Worm (Caenorhabditis elegans) whole organism, young adult: ENCODE data around the gene cdc-25.4.

Experiments used
- B0035.1 ChIP-seq: sonication (generic microtip); optimal IDR thresholded peaks from 2 replicates; lab custom pipeline; 2016; ENCODE audit warnings: missing genetic modification characterization, mild to moderate bottlenecking, missing compliant biosample characterization, missing genotype, missing genetic modification reagents
- C06A6.2 ChIP-seq: fragments of 200-800 bp; sonication (Bioruptor generic); conservative IDR thresholded peaks from 2 replicates; pipeline ENCODE4 v1.3.6; 2022; ENCODE audit warnings: missing genetic modification characterization, missing compliant biosample characterization
- F22D6.2 ChIP-seq: sonication (generic microtip); optimal IDR thresholded peaks from 2 replicates; lab custom pipeline; 2016; ENCODE audit warnings: mild to moderate bottlenecking, missing genetic modification characterization, missing compliant biosample characterization
- K12H6.12 ChIP-seq: fragments of 200-800 bp; sonication (Bioruptor generic); optimal IDR thresholded peaks from 2 replicates; lab custom pipeline; 2018; ENCODE audit warnings: mild to moderate bottlenecking, missing genetic modification characterization, missing compliant biosample characterization
- T26A5.8 ChIP-seq: sonication (generic microtip); optimal IDR thresholded peaks from 2 replicates; lab custom pipeline; 2016; ENCODE audit warnings: missing genetic modification characterization, missing compliant biosample characterization
- Y56A3A.18 ChIP-seq: fragments of 200-800 bp; sonication (Bioruptor generic); IDR thresholded peaks from 2 replicates; pipeline ENCODE4 v1.3.6; 2022; ENCODE audit warnings: missing genetic modification reagents, missing genetic modification characterization, missing compliant biosample characterization
- Y67H2A.10 ChIP-seq: fragments of 200-800 bp; sonication (Bioruptor generic); conservative IDR thresholded peaks from 2 replicates; pipeline ENCODE4 v1.3.6; 2022; ENCODE audit warnings: missing genetic modification reagents, missing genetic modification characterization, missing compliant biosample characterization
- Y79H2A.3 ChIP-seq: fragments of 200-800 bp; sonication (Bioruptor generic); conservative IDR thresholded peaks from 2 replicates; pipeline ENCODE4 v1.3.6; 2022; ENCODE audit warnings: missing genetic modification reagents, missing genetic modification characterization, missing compliant biosample characterization
- atf-7 ChIP-seq: sonication (generic microtip); optimal IDR thresholded peaks from 2 replicates; lab custom pipeline; 2017; ENCODE audit warnings: mild to moderate bottlenecking, missing genetic modification characterization, missing compliant biosample characterization
- attf-6 ChIP-seq: fragments of 200-800 bp; sonication (Bioruptor generic); IDR thresholded peaks from 2 replicates; pipeline ENCODE4 v1.3.6; 2022; ENCODE audit warnings: missing genetic modification reagents, missing genetic modification characterization, missing compliant biosample characterization
- bed-1 ChIP-seq: fragments of 200-800 bp; sonication (Bioruptor generic); IDR thresholded peaks from 2 replicates; pipeline ENCODE4 v1.3.6; 2022; ENCODE audit warnings: missing genetic modification reagents, missing genetic modification characterization, missing compliant biosample characterization
- bed-2 ChIP-seq: fragments of 200-800 bp; sonication (Bioruptor generic); IDR thresholded peaks from 2 replicates; pipeline ENCODE4 v1.3.6; 2022; ENCODE audit warnings: missing genetic modification reagents, missing genetic modification characterization, missing compliant biosample characterization
- ceh-58 ChIP-seq: fragments of 200-800 bp; sonication (Bioruptor generic); IDR thresholded peaks from 2 replicates; pipeline ENCODE4 v1.3.6; 2022; ENCODE audit warnings: missing genetic modification characterization, missing compliant biosample characterization
- dox-1 ChIP-seq: fragments of 200-800 bp; sonication (Bioruptor generic); IDR thresholded peaks from 2 replicates; pipeline ENCODE4 v1.3.6; 2022; ENCODE audit warnings: missing genetic modification reagents, missing genetic modification characterization, missing compliant biosample characterization
- dpl-1 ChIP-seq: fragments of 150-350 bp; optimal IDR thresholded peaks from 2 replicates; lab custom pipeline; 2014; ENCODE audit warnings: missing biosample characterization, missing genetic modification reagents, missing genetic modification characterization
- efl-1 ChIP-seq: fragments of 150-350 bp; optimal IDR thresholded peaks from 2 replicates; lab custom pipeline; 2014; ENCODE audit warnings: missing biosample characterization, missing genetic modification reagents, missing genetic modification characterization
- egrh-3 ChIP-seq: fragments of 200-800 bp; sonication (Bioruptor generic); IDR thresholded peaks from 2 replicates; pipeline ENCODE4 v1.3.6; 2022; ENCODE audit warnings: missing genetic modification reagents, missing genetic modification characterization, missing compliant biosample characterization
- gei-17 ChIP-seq: fragments of 200-800 bp; sonication (Bioruptor generic); optimal IDR thresholded peaks from 2 replicates; lab custom pipeline; 2018; ENCODE audit warnings: mild to moderate bottlenecking, missing genetic modification characterization, missing compliant biosample characterization
- him-1 ChIP-seq: sonication (generic microtip); optimal IDR thresholded peaks from 2 replicates; lab custom pipeline; 2016; ENCODE audit warnings: missing genotype, missing genetic modification reagents, missing genetic modification characterization, missing compliant biosample characterization
- hmg-20 ChIP-seq: fragments of 200-800 bp; sonication (Bioruptor generic); IDR thresholded peaks from 2 replicates; pipeline ENCODE4 v1.3.6; 2022; ENCODE audit warnings: missing genetic modification reagents, missing genetic modification characterization, missing compliant biosample characterization
- hsf-1 ChIP-seq: fragments of 200-800 bp; sonication (Bioruptor generic); IDR thresholded peaks from 2 replicates; pipeline ENCODE4 v1.3.6; 2022; ENCODE audit warnings: missing genetic modification reagents, missing genetic modification characterization, missing compliant biosample characterization
- lag-1 ChIP-seq: fragments of 200-800 bp; sonication (Bioruptor generic); IDR thresholded peaks from 2 replicates; pipeline ENCODE4 v1.3.6; 2022; ENCODE audit warnings: missing genetic modification reagents, missing genetic modification characterization, missing compliant biosample characterization
- let-526 ChIP-seq: fragments of 200-800 bp; sonication (Bioruptor generic); IDR thresholded peaks from 2 replicates; pipeline ENCODE4 v1.3.6; 2022; ENCODE audit warnings: missing genetic modification reagents, missing genetic modification characterization, missing compliant biosample characterization
- madf-8 ChIP-seq: fragments of 200-800 bp; sonication (Bioruptor generic); conservative IDR thresholded peaks from 2 replicates; pipeline ENCODE4 v1.3.6; 2022; ENCODE audit warnings: missing genetic modification reagents, missing genetic modification characterization, missing compliant biosample characterization
- mxl-1 ChIP-seq: sonication (generic microtip); optimal IDR thresholded peaks from 2 replicates; lab custom pipeline; 2016; ENCODE audit warnings: missing genetic modification characterization, missing compliant biosample characterization
- nfya-1 ChIP-seq: sonication (generic microtip); optimal IDR thresholded peaks from 2 replicates; lab custom pipeline; 2017; ENCODE audit warnings: antibody characterized with exemption, missing compliant biosample characterization, missing genetic modification characterization, borderline replicate concordance; ENCODE audit not compliant: insufficient read depth
- nhr-120 ChIP-seq: fragments of 200-800 bp; sonication (Bioruptor generic); IDR thresholded peaks from 2 replicates; pipeline ENCODE4 v1.3.6; 2022; ENCODE audit warnings: missing genetic modification characterization, missing compliant biosample characterization
- rec-8 ChIP-seq, 2 experiments: sonication (generic microtip); optimal IDR thresholded peaks; 2 replicates each; lab custom pipeline; 2016; ENCODE audit warnings: mild to moderate bottlenecking in 2 of 2, missing genetic modification characterization in 2 of 2, missing genetic modification reagents in 2 of 2, missing genotype in 2 of 2, missing biosample characterization in 1 of 2, missing compliant biosample characterization in 1 of 2, moderate library complexity in 1 of 2
- rpc-1 ChIP-seq, 2 experiments: fragments of 150-350 bp in 1 of 2; sonication (generic microtip) in 1 of 2; optimal IDR thresholded peaks; 2 replicates each; lab custom pipeline; 2014 to 2018; ENCODE audit warnings: missing biosample characterization in 1 of 2, missing genetic modification characterization in 1 of 2, missing genetic modification reagents in 1 of 2, missing genotype in 1 of 2
- tbx-9 ChIP-seq: sonication (generic microtip); optimal IDR thresholded peaks from 2 replicates; lab custom pipeline; 2016; ENCODE audit warnings: borderline replicate concordance, missing genetic modification characterization, inconsistent platforms, missing compliant biosample characterization
- tlf-1 ChIP-seq: fragments of 200-800 bp; sonication (Bioruptor generic); optimal IDR thresholded peaks from 2 replicates; lab custom pipeline; 2018; ENCODE audit warnings: mild to moderate bottlenecking, missing genetic modification characterization, missing compliant biosample characterization
- unc-130 ChIP-seq: sonication (generic microtip); optimal IDR thresholded peaks from 2 replicates; lab custom pipeline; 2016; ENCODE audit warnings: missing genetic modification reagents, missing genetic modification characterization, missing compliant biosample characterization
- ztf-26 ChIP-seq: sonication (generic microtip); optimal IDR thresholded peaks from 2 replicates; lab custom pipeline; 2017; ENCODE audit warnings: missing genetic modification characterization, missing compliant biosample characterization
- ztf-28 ChIP-seq: fragments of 200-800 bp; sonication (Bioruptor generic); IDR thresholded peaks from 2 replicates; pipeline ENCODE4 v1.3.6; 2022; ENCODE audit warnings: missing genetic modification reagents, missing genetic modification characterization, missing compliant biosample characterization
- ztf-3 ChIP-seq: fragments of 200-800 bp; sonication (Bioruptor generic); optimal IDR thresholded peaks from 2 replicates; lab custom pipeline; 2018; ENCODE audit warnings: mild to moderate bottlenecking, missing genetic modification characterization, missing compliant biosample characterization

The cdc-25.4 gene

ce11 chrII:10197091-10197675, 7.9 kb upstream of the cdc-25.4 start, which contains the start of gene R05H5.3 (continued):
- no peak for TF ChIP-seq let-526
- no peak for TF ChIP-seq T26A5.8 (tag; lab: Kevin White, UChicago)
- no peak for TF ChIP-seq C06A6.2
- TF ChIP-seq dpl-1 (GFP tag; lab: Kevin White, UChicago) = peak; percentile 91
- no peak for TF ChIP-seq nhr-120 (GFP tag; lab: Robert Waterston, UW)
- TF ChIP-seq madf-8 (GFP tag; lab: Robert Waterston, UW) = peak; percentile 91
- TF ChIP-seq K12H6.12 = no peak
- TF ChIP-seq F22D6.2 (tag; lab: Kevin White, UChicago) = no peak

- TF ChIP-seq hsf-1 (GFP tag; lab: Robert Waterston, UW) (no peak), Y56A3A.18 (no peak), hmg-20 (GFP tag; lab: Robert Waterston, UW) (no peak), tlf-1 (GFP tag; lab: Kevin White, UChicago) (no peak), Y67H2A.10 (GFP tag; lab: Robert Waterston, UW) (no peak)
Measured at ce11 chrII:10194605-10195004, 5.3 kb upstream of the cdc-25.4 start, which contains the start of gene srb-6. srb-6 (plus strand) TSS chrII:10194905.

ce11 chrII:10192207-10192606, 2.9 kb upstream of the cdc-25.4 start, which contains the start of gene R05H5.7:
R05H5.7 (plus strand) TSS chrII:10192507.
- no peak for TF ChIP-seq tbx-9 (tag; lab: Kevin White, UChicago)
- TF ChIP-seq ztf-26 (tag; lab: Kevin White, UChicago) = no peak
- no peak for TF ChIP-seq dox-1 (GFP tag; lab: Robert Waterston, UW)
- no peak for TF ChIP-seq ztf-28 (GFP tag; lab: Robert Waterston, UW)
- no peak for TF ChIP-seq attf-6 (GFP tag; lab: Robert Waterston, UW)
- TF ChIP-seq B0035.1 = no peak
- no peak for TF ChIP-seq K12H6.12
- TF ChIP-seq hsf-1 (GFP tag; lab: Robert Waterston, UW) = no peak
- TF ChIP-seq bed-1 = no peak
- TF ChIP-seq atf-7 (tag; lab: Kevin White, UChicago) = no peak
- TF ChIP-seq him-1 = no peak
- no peak for TF ChIP-seq ztf-3 (GFP tag; lab: Kevin White, UChicago)
- no peak for TF ChIP-seq F22D6.2 (tag; lab: Kevin White, UChicago)
- TF ChIP-seq egrh-3 (GFP tag; lab: Robert Waterston, UW) = no peak
- TF ChIP-seq rec-8 (tag; optimal IDR thresholded peaks at IDR 0.05; lab: Kevin White, UChicago) = no peak
- no peak for TF ChIP-seq unc-130 (GFP tag; lab: Kevin White, UChicago)

ce11 chrII:10187808-10188207, 1.5 kb downstream of the cdc-25.4 start, which contains the start of gene srd-2:
srd-2 (minus strand) TSS chrII:10187908.
- TF ChIP-seq Y79H2A.3 (GFP tag; lab: Robert Waterston, UW) (no peak), efl-1 (GFP tag; lab: Kevin White, UChicago) (no peak), dox-1 (GFP tag; lab: Robert Waterston, UW) (no peak), bed-2 (GFP tag; lab: Robert Waterston, UW) (no peak), gei-17 (GFP tag; lab: Kevin White, UChicago) (no peak), lag-1 (GFP tag; lab: Robert Waterston, UW) (no peak), nfya-1 (tag; lab: Kevin White, UChicago) (no peak), mxl-1 (tag; lab: Kevin White, UChicago) (no peak), rpc-1 (optimal IDR thresholded peaks at IDR 0.05; lab: Kevin White, UChicago) (no peak), rpc-1 (tag; optimal IDR thresholded peaks at IDR 0.05; lab: Kevin White, UChicago) (no peak), ceh-58 (GFP tag; lab: Robert Waterston, UW) (no peak)
